Worm (Caenorhabditis elegans) whole organism, young adult: ENCODE measurements around the gene T12G3.2.

Experiments used
- F10E7.11 ChIP-seq: sonication (generic microtip); optimal IDR thresholded peaks from 2 replicates; lab custom pipeline; 2017; ENCODE audit warnings: mild to moderate bottlenecking, missing genetic modification characterization, moderate library complexity, missing compliant biosample characterization
- F23B12.7 ChIP-seq: sonication (generic microtip); optimal IDR thresholded peaks from 2 replicates; lab custom pipeline; 2017; ENCODE audit warnings: missing genetic modification characterization, mild to moderate bottlenecking, missing compliant biosample characterization, antibody characterized with exemption, moderate library complexity; ENCODE audit not compliant: insufficient read depth
- F55B11.4 ChIP-seq: sonication (generic microtip); optimal IDR thresholded peaks from 2 replicates; lab custom pipeline; 2016; ENCODE audit warnings: missing compliant biosample characterization, missing genetic modification characterization, borderline replicate concordance; ENCODE audit not compliant: insufficient read depth
- K12H6.12 ChIP-seq: fragments of 200-800 bp; sonication (Bioruptor generic); optimal IDR thresholded peaks from 2 replicates; lab custom pipeline; 2018; ENCODE audit warnings: mild to moderate bottlenecking, missing genetic modification characterization, missing compliant biosample characterization
- Y53F4B.3 ChIP-seq: fragments of 200-800 bp; sonication (Bioruptor generic); IDR thresholded peaks from 2 replicates; pipeline ENCODE4 v1.3.6; 2022; ENCODE audit warnings: missing genetic modification reagents, missing genetic modification characterization, missing compliant biosample characterization
- Y53G8AR.9 ChIP-seq: fragments of 200-800 bp; sonication (Bioruptor generic); conservative IDR thresholded peaks from 2 replicates; pipeline ENCODE4 v1.3.6; 2022; ENCODE audit warnings: missing genetic modification reagents, missing genetic modification characterization, missing compliant biosample characterization
- Y67H2A.10 ChIP-seq: fragments of 200-800 bp; sonication (Bioruptor generic); conservative IDR thresholded peaks from 2 replicates; pipeline ENCODE4 v1.3.6; 2022; ENCODE audit warnings: missing genetic modification reagents, missing genetic modification characterization, missing compliant biosample characterization
- aptf-3 ChIP-seq: fragments of 200-800 bp; sonication (Bioruptor generic); IDR thresholded peaks from 2 replicates; pipeline ENCODE4 v1.3.6; 2022; ENCODE audit warnings: missing genetic modification characterization, missing compliant biosample characterization
- attf-5 ChIP-seq: fragments of 200-800 bp; sonication (Bioruptor generic); optimal IDR thresholded peaks from 2 replicates; lab custom pipeline; 2018; ENCODE audit warnings: mild to moderate bottlenecking, missing genetic modification characterization, missing compliant biosample characterization
- attf-6 ChIP-seq: fragments of 200-800 bp; sonication (Bioruptor generic); IDR thresholded peaks from 2 replicates; pipeline ENCODE4 v1.3.6; 2022; ENCODE audit warnings: missing genetic modification reagents, missing genetic modification characterization, missing compliant biosample characterization
- bed-2 ChIP-seq: fragments of 200-800 bp; sonication (Bioruptor generic); IDR thresholded peaks from 2 replicates; pipeline ENCODE4 v1.3.6; 2022; ENCODE audit warnings: missing genetic modification reagents, missing genetic modification characterization, missing compliant biosample characterization
- ceh-27 ChIP-seq: fragments of 200-800 bp; sonication (Bioruptor generic); optimal IDR thresholded peaks from 2 replicates; lab custom pipeline; 2018; ENCODE audit warnings: mild to moderate bottlenecking, missing genetic modification characterization, moderate library complexity, missing compliant biosample characterization
- ceh-79 ChIP-seq: sonication (generic microtip); optimal IDR thresholded peaks from 2 replicates; lab custom pipeline; 2017; ENCODE audit warnings: mild to moderate bottlenecking, missing genetic modification characterization, missing compliant biosample characterization
- ceh-91 ChIP-seq: fragments of 200-800 bp; sonication (Bioruptor generic); IDR thresholded peaks from 2 replicates; pipeline ENCODE4 v1.3.6; 2022; ENCODE audit warnings: missing genetic modification reagents, missing genetic modification characterization, missing compliant biosample characterization
- dox-1 ChIP-seq: fragments of 200-800 bp; sonication (Bioruptor generic); IDR thresholded peaks from 2 replicates; pipeline ENCODE4 v1.3.6; 2022; ENCODE audit warnings: missing genetic modification reagents, missing genetic modification characterization, missing compliant biosample characterization
- ets-4 ChIP-seq: fragments of 200-800 bp; sonication (Bioruptor generic); optimal IDR thresholded peaks from 2 replicates; lab custom pipeline; 2018; ENCODE audit warnings: mild to moderate bottlenecking, missing genetic modification characterization, missing compliant biosample characterization
- fkh-3 ChIP-seq: sonication (generic microtip); optimal IDR thresholded peaks from 2 replicates; lab custom pipeline; 2016; ENCODE audit warnings: mild to moderate bottlenecking, missing genetic modification characterization, missing compliant biosample characterization
- hlh-12 ChIP-seq: sonication (generic microtip); optimal IDR thresholded peaks from 2 replicates; lab custom pipeline; 2016; ENCODE audit warnings: missing genetic modification characterization, missing compliant biosample characterization
- hlh-26 ChIP-seq: fragments of 200-800 bp; sonication (Bioruptor generic); conservative IDR thresholded peaks from 2 replicates; pipeline ENCODE4 v1.3.6; 2022; ENCODE audit warnings: missing genetic modification reagents, missing genetic modification characterization, missing compliant biosample characterization
- hmg-1.2 ChIP-seq: fragments of 200-800 bp; sonication (Bioruptor generic); IDR thresholded peaks from 2 replicates; pipeline ENCODE4 v1.3.6; 2022; ENCODE audit warnings: missing genetic modification reagents, missing genetic modification characterization, missing compliant biosample characterization
- hrde-1 ChIP-seq: sonication (generic microtip); optimal IDR thresholded peaks from 2 replicates; lab custom pipeline; 2016; ENCODE audit warnings: missing genetic modification characterization, mild to moderate bottlenecking, missing compliant biosample characterization, moderate library complexity, missing genotype, missing genetic modification reagents, borderline replicate concordance
- lag-1 ChIP-seq: fragments of 200-800 bp; sonication (Bioruptor generic); IDR thresholded peaks from 2 replicates; pipeline ENCODE4 v1.3.6; 2022; ENCODE audit warnings: missing genetic modification reagents, missing genetic modification characterization, missing compliant biosample characterization
- let-526 ChIP-seq: fragments of 200-800 bp; sonication (Bioruptor generic); IDR thresholded peaks from 2 replicates; pipeline ENCODE4 v1.3.6; 2022; ENCODE audit warnings: missing genetic modification reagents, missing genetic modification characterization, missing compliant biosample characterization
- lsy-27 ChIP-seq: sonication (generic microtip); optimal IDR thresholded peaks from 2 replicates; lab custom pipeline; 2017; ENCODE audit warnings: missing genetic modification characterization, mild to moderate bottlenecking, missing compliant biosample characterization, antibody characterized with exemption, missing genotype, borderline replicate concordance; ENCODE audit not compliant: insufficient read depth
- madf-10 ChIP-seq: sonication (generic microtip); optimal IDR thresholded peaks from 2 replicates; lab custom pipeline; 2016; ENCODE audit warnings: mild to moderate bottlenecking, missing genetic modification characterization, missing compliant biosample characterization
- nfyb-1 ChIP-seq: fragments of 200-800 bp; sonication (Bioruptor generic); IDR thresholded peaks from 2 replicates; pipeline ENCODE4 v1.3.6; 2022; ENCODE audit warnings: missing genetic modification reagents, missing genetic modification characterization, missing compliant biosample characterization
- nhr-179 ChIP-seq: sonication (generic microtip); optimal IDR thresholded peaks from 2 replicates; lab custom pipeline; 2016; ENCODE audit warnings: mild to moderate bottlenecking, missing genetic modification characterization, missing compliant biosample characterization
- nhr-80 ChIP-seq: sonication (generic microtip); optimal IDR thresholded peaks from 2 replicates; lab custom pipeline; 2016; ENCODE audit warnings: missing genetic modification characterization, missing compliant biosample characterization
- rpc-1 ChIP-seq, 2 experiments: fragments of 150-350 bp in 1 of 2; sonication (generic microtip) in 1 of 2; optimal IDR thresholded peaks; 2 replicates each; lab custom pipeline; 2014 to 2018; ENCODE audit warnings: missing biosample characterization in 1 of 2, missing genetic modification characterization in 1 of 2, missing genetic modification reagents in 1 of 2, missing genotype in 1 of 2
- sdz-38 ChIP-seq: sonication (generic microtip); optimal IDR thresholded peaks from 2 replicates; lab custom pipeline; 2016; ENCODE audit warnings: missing genotype, missing genetic modification characterization, missing compliant biosample characterization
- tbp1 ChIP-seq: fragments of 200-800 bp; sonication (Bioruptor generic); optimal IDR thresholded peaks from 2 replicates; lab custom pipeline; 2018; ENCODE audit warnings: mild to moderate bottlenecking, missing genetic modification characterization, missing compliant biosample characterization
- tbx-9 ChIP-seq: sonication (generic microtip); optimal IDR thresholded peaks from 2 replicates; lab custom pipeline; 2016; ENCODE audit warnings: borderline replicate concordance, missing genetic modification characterization, inconsistent platforms, missing compliant biosample characterization
- tlf-1 ChIP-seq: fragments of 200-800 bp; sonication (Bioruptor generic); optimal IDR thresholded peaks from 2 replicates; lab custom pipeline; 2018; ENCODE audit warnings: mild to moderate bottlenecking, missing genetic modification characterization, missing compliant biosample characterization
- xnd-1 ChIP-seq: sonication (generic microtip); optimal IDR thresholded peaks from 2 replicates; lab custom pipeline; 2016; ENCODE audit warnings: missing genotype, missing genetic modification reagents, missing genetic modification characterization, missing compliant biosample characterization
- zfh-2 ChIP-seq: fragments of 200-800 bp; sonication (Bioruptor generic); conservative IDR thresholded peaks from 2 replicates; pipeline ENCODE4 v1.3.6; 2022; ENCODE audit warnings: missing genetic modification reagents, missing genetic modification characterization, missing compliant biosample characterization
- ztf-18 ChIP-seq: sonication (generic microtip); optimal IDR thresholded peaks from 2 replicates; lab custom pipeline; 2016; ENCODE audit warnings: missing genotype, mild to moderate bottlenecking, missing genetic modification characterization, missing compliant biosample characterization
- ztf-26 ChIP-seq: sonication (generic microtip); optimal IDR thresholded peaks from 2 replicates; lab custom pipeline; 2017; ENCODE audit warnings: missing genetic modification characterization, missing compliant biosample characterization
- ztf-3 ChIP-seq: fragments of 200-800 bp; sonication (Bioruptor generic); optimal IDR thresholded peaks from 2 replicates; lab custom pipeline; 2018; ENCODE audit warnings: mild to moderate bottlenecking, missing genetic modification characterization, missing compliant biosample characterization

The T12G3.2 gene

DNA sequence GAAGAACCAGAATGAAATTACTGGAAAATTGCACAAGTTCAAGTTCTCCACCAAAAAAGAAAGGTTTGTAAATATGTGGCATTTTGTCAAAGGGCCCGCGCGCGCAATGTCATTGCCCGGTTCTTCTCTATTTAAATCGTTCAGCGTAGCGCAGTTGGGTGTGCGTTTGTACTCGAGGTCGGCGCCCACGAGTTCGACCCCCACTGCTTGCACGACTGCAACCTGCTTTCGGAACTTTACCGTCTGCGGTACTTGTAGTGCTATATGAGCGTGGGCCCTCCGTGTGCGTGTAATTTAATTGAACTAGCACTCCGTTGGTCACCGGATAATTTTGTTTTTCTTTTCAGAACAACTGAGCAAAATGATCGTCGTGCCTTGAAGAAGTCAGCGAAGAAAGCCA lies 39.7 kb upstream of the T12G3.2 start (continued):
- peak; percentile 80 for TF ChIP-seq rpc-1 (optimal IDR thresholded peaks at IDR 0.05; lab: Kevin White, UChicago)
- peak; percentile 91 for TF ChIP-seq rpc-1 (tag; optimal IDR thresholded peaks at IDR 0.05; lab: Kevin White, UChicago)
- TF ChIP-seq let-526 (GFP tag; lab: Robert Waterston, UW), result no peak
- peak; percentile 72 for TF ChIP-seq tbx-9
- peak; percentile 86 for TF ChIP-seq ceh-27 (GFP tag; lab: Kevin White, UChicago)
- peak; percentile 96 for TF ChIP-seq tbp1 (GFP tag; lab: Kevin White, UChicago)
- TF ChIP-seq xnd-1 (tag; lab: Kevin White, UChicago), result peak; percentile 36
- no peak for TF ChIP-seq F55B11.4 (tag; lab: Kevin White, UChicago)

DNA sequence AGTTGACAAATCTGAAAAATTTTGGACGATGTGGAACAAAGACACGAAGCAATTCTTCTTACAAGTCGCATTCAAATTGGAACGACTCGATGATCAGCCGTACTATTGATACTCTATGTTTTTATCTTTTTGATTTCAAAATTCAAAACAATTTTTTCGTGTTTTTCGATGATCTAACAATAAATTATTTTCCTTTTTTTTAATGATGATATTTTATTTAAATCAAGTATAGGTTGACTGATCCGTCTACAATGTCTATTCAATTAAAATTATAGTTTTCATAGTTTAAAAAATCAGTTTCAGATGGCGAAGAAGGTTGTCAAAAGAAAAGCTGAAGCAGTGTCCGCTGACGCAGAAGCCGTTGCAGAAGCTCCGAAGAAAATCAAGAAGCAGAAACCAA lies 38.4 kb upstream of the T12G3.2 start, which contains the start of gene rbm-34:
TSS of gene rbm-34 (plus strand) at position 301 of the 400 bp plus-strand sequence.
- TF ChIP-seq attf-6 (GFP tag; lab: Robert Waterston, UW) (no peak), hlh-26 (GFP tag; lab: Robert Waterston, UW) (no peak), bed-2 (no peak), attf-5 (GFP tag; lab: Kevin White, UChicago) (no peak), hlh-12 (tag; lab: Kevin White, UChicago) (no peak), F23B12.7 (no peak), F10E7.11 (tag; lab: Kevin White, UChicago) (no peak), fkh-3 (no peak), madf-10 (no peak), ztf-26 (tag; lab: Kevin White, UChicago) (no peak), Y53F4B.3 (no peak)

DNA sequence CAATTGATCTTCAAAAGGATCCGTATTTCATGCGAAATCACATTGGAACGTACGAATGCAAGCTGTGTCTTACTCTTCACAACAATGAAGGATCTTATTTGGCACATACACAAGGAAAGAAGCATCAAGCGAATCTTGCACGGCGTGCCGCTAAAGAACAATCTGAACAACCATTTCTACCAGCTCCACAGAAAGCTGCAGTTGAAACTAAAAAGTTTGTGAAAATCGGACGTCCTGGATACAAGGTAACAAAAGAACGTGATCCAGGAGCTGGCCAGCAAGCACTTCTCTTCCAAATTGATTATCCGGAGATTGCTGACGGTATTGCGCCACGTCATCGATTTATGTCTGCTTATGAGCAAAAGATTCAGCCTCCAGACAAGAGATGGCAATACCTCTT lies 37.8 kb upstream of the T12G3.2 start:
- TF ChIP-seq dox-1 (GFP tag; lab: Robert Waterston, UW), result peak; percentile 20; the same call in 1 of the 2 replicates
- TF ChIP-seq lsy-27, result no peak
- TF ChIP-seq hrde-1, result peak; percentile 65
- no peak for TF ChIP-seq ztf-3
- TF ChIP-seq sdz-38, result no peak
- no peak for TF ChIP-seq lag-1 (GFP tag; lab: Robert Waterston, UW)

DNA sequence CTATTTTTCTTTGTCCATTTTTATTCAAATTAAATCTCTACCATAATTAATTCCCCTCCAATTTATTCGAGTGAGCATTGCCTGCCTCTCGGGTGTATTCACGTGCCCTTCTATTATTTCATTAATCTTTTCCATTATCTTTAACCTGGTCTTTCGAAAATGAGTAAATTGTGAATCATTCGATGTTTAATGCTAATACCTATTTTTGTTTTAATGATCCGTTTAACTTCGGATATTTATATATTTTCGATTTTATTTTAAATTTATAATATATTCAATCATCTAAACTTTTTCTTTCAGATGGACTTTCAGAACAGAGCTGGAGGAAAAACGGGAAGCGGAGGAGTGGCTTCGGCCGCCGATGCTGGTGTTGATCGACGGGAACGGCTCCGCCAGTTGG lies 37.4 kb upstream of the T12G3.2 start, which contains the start of gene repo-1:
TSS of gene repo-1 (plus strand) at position 301 of the 400 bp plus-strand sequence.
- TF ChIP-seq Y53G8AR.9 (0 out of 2 replicates have a peak, but pooled peaks have one; percentile 27), ztf-18 (tag; lab: Kevin White, UChicago) (no peak), ceh-91 (no peak), hmg-1.2 (GFP tag; lab: Robert Waterston, UW) (no peak), ets-4 (GFP tag; lab: Kevin White, UChicago) (no peak), nhr-80 (no peak), nhr-179 (tag; lab: Kevin White, UChicago) (no peak), aptf-3 (no peak)
- TF ChIP-seq, all 124 proteins: peak for 1

DNA sequence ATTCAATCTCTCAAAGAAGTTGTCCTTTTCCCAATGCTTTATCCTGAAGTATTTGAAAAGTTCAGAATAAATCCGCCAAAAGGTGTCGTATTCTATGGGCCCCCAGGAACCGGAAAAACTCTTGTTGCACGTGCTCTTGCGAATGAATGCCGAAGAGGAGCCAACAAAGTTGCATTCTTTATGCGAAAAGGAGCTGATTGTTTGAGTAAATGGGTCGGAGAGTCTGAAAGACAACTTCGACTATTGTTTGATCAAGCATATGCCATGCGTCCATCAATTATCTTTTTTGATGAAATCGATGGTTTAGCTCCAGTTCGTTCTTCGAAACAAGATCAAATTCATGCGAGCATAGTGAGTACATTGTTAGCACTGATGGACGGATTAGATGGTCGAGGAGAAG lies 34.0 kb upstream of the T12G3.2 start:
- no peak for TF ChIP-seq tlf-1
- no peak for TF ChIP-seq Y67H2A.10 (GFP tag; lab: Robert Waterston, UW)
- no peak for TF ChIP-seq zfh-2
- TF ChIP-seq xnd-1 (tag; lab: Kevin White, UChicago), result no peak
- no peak for TF ChIP-seq K12H6.12 (tag; lab: Kevin White, UChicago)
- TF ChIP-seq ceh-79, result no peak
- TF ChIP-seq nfyb-1 (GFP tag; lab: Robert Waterston, UW), result no peak
